Worm (Caenorhabditis elegans) whole organism, early embryonic: Measurements from ENCODE around the gene nspd-9.

Experiments used
- B0310.2 ChIP-seq: sonication (generic microtip); optimal IDR thresholded peaks from 2 replicates; lab custom pipeline; 2016; ENCODE audit warnings: mild to moderate bottlenecking, missing genetic modification characterization, missing compliant biosample characterization
- aly-1 ChIP-seq: sonication (generic microtip); optimal IDR thresholded peaks from 2 replicates; lab custom pipeline; 2016; ENCODE audit warnings: missing genetic modification characterization, missing compliant biosample characterization
- ama-1 ChIP-seq: fragments of 150-350 bp; optimal IDR thresholded peaks from 2 replicates; lab custom pipeline; 2014
- ets-7 ChIP-seq: sonication (generic microtip); optimal IDR thresholded peaks from 2 replicates; lab custom pipeline; 2016; ENCODE audit warnings: missing genotype, missing genetic modification characterization, missing compliant biosample characterization
- flt-1 ChIP-seq: fragments of 200-800 bp; sonication (Bioruptor generic); IDR thresholded peaks from 2 replicates; pipeline ENCODE4 v1.3.6; 2022; ENCODE audit warnings: missing genetic modification characterization, missing compliant biosample characterization
- hmbx-1 ChIP-seq: sonication (generic microtip); optimal IDR thresholded peaks from 2 replicates; lab custom pipeline; 2016; ENCODE audit warnings: mild to moderate bottlenecking, missing genetic modification characterization, missing compliant biosample characterization
- hmg-4 ChIP-seq: fragments of 200-800 bp; sonication (Bioruptor generic); optimal IDR thresholded peaks from 2 replicates; lab custom pipeline; 2018; ENCODE audit warnings: mild to moderate bottlenecking, missing genetic modification characterization, missing compliant biosample characterization
- pes-1 ChIP-seq: fragments of 200-800 bp; sonication (Bioruptor generic); IDR thresholded peaks from 2 replicates; pipeline ENCODE4 v1.3.6; 2022; ENCODE audit warnings: missing genetic modification reagents, missing genetic modification characterization, missing compliant biosample characterization
- scrt-1 ChIP-seq: fragments of 200-800 bp; sonication (Bioruptor generic); IDR thresholded peaks from 2 replicates; pipeline ENCODE4 v1.3.6; 2022; ENCODE audit warnings: missing genetic modification characterization, missing compliant biosample characterization
- tbx-11 ChIP-seq: fragments of 200-800 bp; sonication (Bioruptor generic); IDR thresholded peaks from 2 replicates; pipeline ENCODE4 v1.3.6; 2022; ENCODE audit warnings: missing genetic modification characterization, missing compliant biosample characterization
- tra-4 ChIP-seq: sonication (generic microtip); optimal IDR thresholded peaks from 2 replicates; lab custom pipeline; 2017; ENCODE audit warnings: missing genetic modification characterization, missing compliant biosample characterization

DNA sequence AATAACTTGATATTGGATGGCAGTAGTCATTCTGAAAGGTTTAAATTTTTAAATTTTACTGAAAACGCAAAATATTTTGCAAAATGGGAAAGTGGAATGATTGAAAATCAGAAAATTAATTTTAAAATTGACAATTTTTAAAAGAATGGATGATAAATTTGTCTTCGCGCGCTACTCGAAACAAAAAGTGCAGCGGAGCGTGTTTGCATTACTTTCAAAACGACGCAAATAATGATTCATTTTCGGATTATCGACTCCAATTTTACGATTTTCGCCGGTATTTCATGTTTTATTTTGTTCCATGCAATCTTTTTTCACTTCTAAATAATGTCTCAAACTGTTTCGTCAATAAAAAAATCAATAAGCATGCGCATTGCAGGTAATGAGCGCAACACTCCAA lies 48.2 kb upstream of the nspd-9 start, which contains the start of the genes tost-1 and arx-6:
- TF ChIP-seq ama-1 (lab: Kevin White, UChicago): no peak
- no peak for TF ChIP-seq aly-1
- no peak for TF ChIP-seq pes-1 (GFP tag; lab: Robert Waterston, UW)
- TF ChIP-seq flt-1: no peak
- peak; percentile 35 for TF ChIP-seq hmg-4 (GFP tag; lab: Kevin White, UChicago)
- TF ChIP-seq hmbx-1 (tag; lab: Kevin White, UChicago): no peak
- no peak for TF ChIP-seq tbx-11 (GFP tag; lab: Robert Waterston, UW)
- no peak for TF ChIP-seq ets-7 (tag; lab: Kevin White, UChicago)
- no peak for TF ChIP-seq B0310.2 (tag; lab: Kevin White, UChicago)
- no peak for TF ChIP-seq tra-4 (tag; lab: Kevin White, UChicago)
- no peak for TF ChIP-seq scrt-1 (GFP tag; lab: Robert Waterston, UW)
